Worm (Caenorhabditis elegans) whole organism, late embryonic: ENCODE data around the gene srx-98.

ENCODE experiments used
- ceh-30 ChIP-seq: fragments of 150-350 bp; optimal IDR thresholded peaks from 2 replicates; lab custom pipeline; 2014; ENCODE audit warnings: missing biosample characterization, missing genetic modification characterization
- ceh-45 ChIP-seq: fragments of 200-800 bp; sonication (Bioruptor generic); IDR thresholded peaks from 2 replicates; pipeline ENCODE4 v1.3.6; 2022; ENCODE audit warnings: missing genetic modification reagents, missing genetic modification characterization, missing compliant biosample characterization
- fkh-10 ChIP-seq: fragments of 150-350 bp; optimal IDR thresholded peaks from 2 replicates; lab custom pipeline; 2014; ENCODE audit warnings: missing biosample characterization, missing genetic modification reagents, missing genetic modification characterization
- hlh-30 ChIP-seq: sonication (generic microtip); optimal IDR thresholded peaks from 2 replicates; lab custom pipeline; 2017; ENCODE audit warnings: antibody characterized with exemption, missing genetic modification characterization, missing compliant biosample characterization; ENCODE audit not compliant: insufficient read depth
- nfya-1 ChIP-seq: sonication (generic microtip); optimal IDR thresholded peaks from 2 replicates; lab custom pipeline; 2017; ENCODE audit warnings: missing genetic modification characterization, mild to moderate bottlenecking, missing compliant biosample characterization, antibody characterized with exemption, moderate library complexity
- pag-3 ChIP-seq: sonication (generic microtip); optimal IDR thresholded peaks from 2 replicates; lab custom pipeline; 2016; ENCODE audit warnings: missing compliant biosample characterization, missing genetic modification characterization, borderline replicate concordance
- pha-4 ChIP-seq: fragments of 150-350 bp; optimal IDR thresholded peaks from 2 replicates; lab custom pipeline; 2018; ENCODE audit warnings: missing biosample characterization, missing genetic modification reagents, missing genetic modification characterization
- syd-9 ChIP-seq: sonication (generic microtip); optimal IDR thresholded peaks from 2 replicates; lab custom pipeline; 2016; ENCODE audit warnings: mild to moderate bottlenecking, missing genetic modification characterization, moderate library complexity, missing compliant biosample characterization

- TF ChIP-seq syd-9 (no peak), hlh-30 (no peak), fkh-10 (GFP tag; lab: Kevin White, UChicago) (no peak), pag-3 (tag; lab: Kevin White, UChicago) (no peak), nfya-1 (tag; lab: Kevin White, UChicago) (no peak), ceh-30 (no peak), ceh-45 (GFP tag; lab: Robert Waterston, UW) (no peak), pha-4 (no peak)
These were observed 45.6 kb upstream of the srx-98 start, which contains the start of gene srh-99 for ce11 chrII:3716455-3716854.
